Worm (Caenorhabditis elegans): ENCODE measurements around the gene rpl-20.

The rpl-20 gene

DNA sequence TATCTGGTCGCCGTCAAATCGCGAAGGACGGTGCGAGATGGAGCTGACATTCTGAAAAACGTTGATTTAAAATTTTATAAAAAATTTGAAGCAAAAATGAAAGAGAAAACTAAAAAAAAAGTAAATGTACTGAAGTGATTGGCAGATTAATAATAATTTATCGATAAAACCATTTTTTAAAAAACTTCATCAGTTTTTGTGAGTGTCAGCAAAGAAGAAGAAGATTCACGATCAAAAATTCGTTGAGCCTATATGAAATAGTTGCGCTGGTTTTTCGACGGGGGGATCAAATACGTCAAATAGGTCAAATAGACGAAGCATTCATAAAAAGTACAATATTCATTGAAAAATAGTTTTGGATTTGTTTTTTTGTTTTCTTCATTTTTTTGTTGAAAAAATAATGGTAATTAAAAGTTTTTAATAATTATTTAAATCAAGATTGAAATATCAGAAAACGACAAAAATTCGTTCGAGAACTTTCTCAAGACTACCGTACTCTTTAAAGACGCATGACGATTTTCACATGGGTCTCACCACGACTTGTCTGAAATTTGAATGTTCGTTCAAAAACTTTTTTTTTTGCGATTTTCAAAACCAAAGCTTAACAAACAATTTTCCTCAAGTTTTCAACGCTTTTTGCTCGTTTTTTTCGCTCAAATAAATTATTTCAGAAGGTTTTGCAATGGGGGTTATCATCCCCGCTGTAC, 11.0 kb upstream of the rpl-20 start, which contains the start of the genes memi-1 and cyp-31A3:
Gene memi-1, minus strand, starts transcription at position 51 of the 707 bp plus-strand sequence.
Gene cyp-31A3, plus strand, starts transcription at position 672 of the 707 bp plus-strand sequence.
- TF ChIP-seq ama-1 (optimal IDR thresholded peaks at IDR 0.05) (no peak), tbx-2 (tag; optimal IDR thresholded peaks at IDR 0.05) (no peak), egl-5 (tag; optimal IDR thresholded peaks at IDR 0.05) (no peak), ceh-28 (tag; optimal IDR thresholded peaks at IDR 0.05) (no peak), eor-1 (tag; optimal IDR thresholded peaks at IDR 0.05) (no peak), mdl-1 (tag; optimal IDR thresholded peaks at IDR 0.05) (no peak), ceh-82 (tag; optimal IDR thresholded peaks at IDR 0.05) (no peak), fos-1 (tag; optimal IDR thresholded peaks at IDR 0.05) (no peak), fkh-2 (tag; optimal IDR thresholded peaks at IDR 0.05) (no peak), nhr-28 (tag; optimal IDR thresholded peaks at IDR 0.05) (no peak), mml-1 (tag; optimal IDR thresholded peaks at IDR 0.05) (no peak), snpc-4 (tag; optimal IDR thresholded peaks at IDR 0.05) (no peak), ceh-16 (tag; optimal IDR thresholded peaks at IDR 0.05) (no peak), hmg-11 (tag; optimal IDR thresholded peaks at IDR 0.05) (no peak), nhr-25 (tag; optimal IDR thresholded peaks at IDR 0.05) (no peak), lin-39 (tag; optimal IDR thresholded peaks at IDR 0.05) (no peak), zag-1 (tag; optimal IDR thresholded peaks at IDR 0.05) (no peak), ztf-4 (tag; optimal IDR thresholded peaks at IDR 0.05) (no peak), daf-12 (tag; optimal IDR thresholded peaks at IDR 0.05) (no peak), lin-15B (tag; optimal IDR thresholded peaks at IDR 0.05) (no peak)

DNA sequence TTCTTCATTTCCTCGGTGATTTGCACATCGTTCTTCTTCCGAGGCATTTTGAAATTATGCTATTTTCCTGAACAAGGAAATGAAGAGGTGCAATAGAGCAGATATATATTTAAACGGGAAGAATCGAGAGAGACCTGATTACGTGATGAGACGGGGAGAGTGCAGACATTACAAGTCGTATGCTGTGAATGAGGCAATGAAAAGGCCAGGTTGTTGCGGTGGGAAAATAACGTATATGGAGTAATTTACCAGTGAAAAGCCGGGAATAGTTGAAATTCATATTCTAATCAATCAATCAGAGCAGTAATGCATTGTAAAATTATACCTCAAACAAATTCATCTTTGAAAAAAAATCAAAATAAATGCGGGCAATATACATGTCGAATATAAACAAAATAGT, 9.1 kb upstream of the rpl-20 start, which contains the start of gene Y17G9B.8:
Gene Y17G9B.8, minus strand, starts transcription at position 182 of the 400 bp plus-strand sequence.
- TF ChIP-seq fkh-2 (tag; optimal IDR thresholded peaks at IDR 0.05) (no peak), nhr-25 (tag; optimal IDR thresholded peaks at IDR 0.05) (no peak), unc-62 (GFP tag; optimal IDR thresholded peaks at IDR 0.05) (no peak), nhr-23 (tag; optimal IDR thresholded peaks at IDR 0.05) (no peak)

DNA sequence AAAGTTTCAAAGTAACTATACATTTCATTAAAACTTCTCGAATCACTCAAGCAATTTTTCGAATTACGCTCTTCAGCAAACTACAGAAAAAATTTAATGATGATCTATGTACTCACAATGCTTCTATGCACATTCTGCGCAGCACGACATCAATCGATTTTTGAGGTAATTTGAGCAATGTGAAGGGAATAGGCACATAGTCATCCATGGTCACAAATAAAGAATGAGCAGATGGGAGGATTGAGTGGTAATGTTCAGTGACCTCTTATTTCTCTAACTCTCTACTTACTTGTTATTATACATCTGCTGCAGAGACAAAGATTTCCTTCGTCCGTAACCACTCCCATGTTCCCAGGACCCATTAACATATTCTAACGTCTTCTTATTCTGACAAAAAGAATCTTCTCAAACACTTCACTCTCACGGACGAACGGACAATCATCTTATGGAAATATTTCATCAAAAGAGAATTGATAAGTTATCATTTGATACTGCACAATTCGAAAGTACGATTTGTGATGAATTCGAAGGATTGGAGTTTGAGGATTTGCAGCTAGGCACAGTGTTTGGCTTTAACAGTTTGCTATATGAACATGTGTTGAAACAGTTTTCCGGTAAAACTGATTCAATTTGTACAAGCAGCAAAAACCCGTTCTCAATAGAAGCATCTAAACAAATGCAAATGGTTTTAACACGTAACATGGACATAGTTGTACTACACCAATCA, 6.5 kb upstream of the rpl-20 start, which contains the start of the genes fbxb-77 and Y17G9B.11:
Gene fbxb-77, minus strand, starts transcription at position 229 of the 727 bp plus-strand sequence.
Gene Y17G9B.11, plus strand, starts transcription at position 677 of the 727 bp plus-strand sequence.
- TF ChIP-seq ceh-9 (tag; optimal IDR thresholded peaks at IDR 0.05) (no peak), nhr-67 (tag; optimal IDR thresholded peaks at IDR 0.05) (no peak), nhr-12 (tag; optimal IDR thresholded peaks at IDR 0.05) (no peak), nhr-11 (tag; optimal IDR thresholded peaks at IDR 0.05) (no peak), elt-3 (tag; optimal IDR thresholded peaks at IDR 0.05) (no peak), daf-12 (tag; optimal IDR thresholded peaks at IDR 0.05) (no peak), lin-15B (tag; optimal IDR thresholded peaks at IDR 0.05) (no peak), nhr-237 (tag; optimal IDR thresholded peaks at IDR 0.05) (no peak), pqm-1 (tag; optimal IDR thresholded peaks at IDR 0.05) (no peak), nhr-28 (tag; optimal IDR thresholded peaks at IDR 0.05) (no peak), lin-39 (tag; optimal IDR thresholded peaks at IDR 0.05) (no peak), eor-1 (tag; optimal IDR thresholded peaks at IDR 0.05) (no peak), tbx-2 (tag; optimal IDR thresholded peaks at IDR 0.05) (no peak)

DNA sequence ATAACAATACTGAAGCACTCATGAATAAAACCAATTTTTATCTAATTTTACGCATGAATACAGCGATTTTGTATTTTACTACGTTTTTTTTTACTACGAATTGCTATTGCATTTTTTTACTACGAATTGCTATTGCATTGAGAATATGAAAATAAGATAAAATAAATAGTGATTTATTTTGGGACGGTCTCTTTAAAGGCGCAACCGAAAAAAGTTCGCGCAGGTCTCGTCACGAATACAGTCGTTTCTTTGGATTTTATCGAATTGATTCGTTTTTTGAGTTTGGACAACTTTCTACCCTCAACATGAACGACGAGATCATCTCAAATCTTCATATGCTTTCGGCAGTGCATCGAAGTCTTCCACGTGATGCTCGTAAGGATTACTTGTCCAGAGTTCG, 2.2 kb upstream of the rpl-20 start, which contains the start of gene Y17G9B.4:
Gene Y17G9B.4, plus strand, starts transcription at position 306 of the 400 bp plus-strand sequence.
- TF ChIP-seq sea-2 (GFP tag; optimal IDR thresholded peaks at IDR 0.05) = no peak
- TF ChIP-seq lin-39 (tag; optimal IDR thresholded peaks at IDR 0.05) = no peak
- TF ChIP-seq fos-1 (tag; optimal IDR thresholded peaks at IDR 0.05) = no peak
- TF ChIP-seq skn-1 (tag; optimal IDR thresholded peaks at IDR 0.05) = no peak
- no peak for TF ChIP-seq R02D3.7 (tag; optimal IDR thresholded peaks at IDR 0.05)

DNA sequence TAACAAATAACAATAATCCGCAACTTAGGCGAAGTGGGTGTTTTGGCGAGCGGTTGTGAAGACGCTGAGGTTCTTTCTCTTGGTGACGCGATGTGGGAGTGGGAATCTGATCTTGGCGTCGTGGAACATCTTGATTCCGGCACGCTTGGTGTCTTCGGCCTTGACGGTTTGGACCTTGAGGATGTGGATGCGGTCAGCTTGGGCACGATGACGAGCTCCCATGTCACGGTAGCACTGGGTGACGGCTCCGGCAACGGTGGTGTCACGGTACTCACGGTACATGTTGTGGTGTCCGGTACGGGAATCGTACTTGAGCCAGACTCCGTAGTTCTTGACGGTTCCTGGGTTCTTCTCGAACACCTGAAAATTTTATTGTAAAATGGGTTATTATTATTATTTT, 423 bp downstream of the rpl-20 start:
- TF ChIP-seq nhr-237 (tag; optimal IDR thresholded peaks at IDR 0.05) (no peak), nhr-25 (tag; optimal IDR thresholded peaks at IDR 0.05) (no peak), nhr-67 (tag; optimal IDR thresholded peaks at IDR 0.05) (no peak), nhr-77 (tag; optimal IDR thresholded peaks at IDR 0.05) (no peak), unc-62 (GFP tag; optimal IDR thresholded peaks at IDR 0.05) (no peak), pqm-1 (tag; optimal IDR thresholded peaks at IDR 0.05) (no peak), ceh-82 (tag; optimal IDR thresholded peaks at IDR 0.05) (no peak)

Data from whole organism, L3 larva.